Worm (Caenorhabditis elegans) whole organism, late embryonic: Measurements from ENCODE around the gene kdin-1.

Source experiments
- C08G9.2 ChIP-seq: sonication (generic microtip); optimal IDR thresholded peaks from 2 replicates; lab custom pipeline; 2016; ENCODE audit warnings: mild to moderate bottlenecking, missing genetic modification characterization, moderate library complexity, missing compliant biosample characterization
- C38D4.7 ChIP-seq: fragments of 200-800 bp; sonication (Bioruptor generic); optimal IDR thresholded peaks from 2 replicates; lab custom pipeline; 2018; ENCODE audit warnings: mild to moderate bottlenecking, missing genetic modification characterization, moderate library complexity, missing compliant biosample characterization
- K09A11.1 ChIP-seq: sonication (generic microtip); optimal IDR thresholded peaks from 2 replicates; lab custom pipeline; 2017; ENCODE audit warnings: antibody characterized with exemption, mild to moderate bottlenecking, missing genetic modification characterization, missing compliant biosample characterization; ENCODE audit not compliant: insufficient read depth
- T23F11.4 ChIP-seq: fragments of 200-800 bp; sonication (Bioruptor generic); optimal IDR thresholded peaks from 2 replicates; lab custom pipeline; 2018; ENCODE audit warnings: mild to moderate bottlenecking, missing genetic modification characterization, missing compliant biosample characterization
- ahr-1 ChIP-seq: sonication (generic microtip); optimal IDR thresholded peaks from 2 replicates; lab custom pipeline; 2016; ENCODE audit warnings: missing genetic modification characterization, missing compliant biosample characterization
- ama-1 ChIP-seq: fragments of 150-350 bp; optimal IDR thresholded peaks from 2 replicates; lab custom pipeline; 2014
- ceh-18 ChIP-seq: sonication (generic microtip); optimal IDR thresholded peaks from 2 replicates; lab custom pipeline; 2016; ENCODE audit warnings: missing genetic modification characterization, missing compliant biosample characterization
- ceh-19 ChIP-seq: fragments of 200-800 bp; sonication (Bioruptor generic); optimal IDR thresholded peaks from 2 replicates; lab custom pipeline; 2018; ENCODE audit warnings: mild to moderate bottlenecking, missing genetic modification characterization, missing compliant biosample characterization
- ceh-22 ChIP-seq: sonication (generic microtip); optimal IDR thresholded peaks from 2 replicates; lab custom pipeline; 2017; ENCODE audit warnings: missing biosample characterization, missing genetic modification characterization
- ceh-34 ChIP-seq: sonication (generic microtip); optimal IDR thresholded peaks from 2 replicates; lab custom pipeline; 2016; ENCODE audit warnings: mild to moderate bottlenecking, missing genetic modification characterization, missing compliant biosample characterization
- ceh-6 ChIP-seq: fragments of 200-800 bp; sonication (Bioruptor generic); optimal IDR thresholded peaks from 2 replicates; lab custom pipeline; 2018; ENCODE audit warnings: mild to moderate bottlenecking, missing genetic modification characterization, missing compliant biosample characterization
- che-1 ChIP-seq: sonication (generic microtip); optimal IDR thresholded peaks from 2 replicates; lab custom pipeline; 2016; ENCODE audit warnings: mild to moderate bottlenecking, missing genetic modification characterization, missing compliant biosample characterization
- dmd-4 ChIP-seq: sonication (generic microtip); optimal IDR thresholded peaks from 2 replicates; lab custom pipeline; 2016; ENCODE audit warnings: borderline replicate concordance, missing genetic modification characterization, missing compliant biosample characterization
- elt-4 ChIP-seq: sonication (generic microtip); optimal IDR thresholded peaks from 2 replicates; lab custom pipeline; 2016; ENCODE audit warnings: missing genetic modification characterization, missing compliant biosample characterization
- ets-4 ChIP-seq: sonication (generic microtip); optimal IDR thresholded peaks from 2 replicates; lab custom pipeline; 2016; ENCODE audit warnings: missing genetic modification characterization, missing compliant biosample characterization
- fax-1 ChIP-seq: sonication (generic microtip); optimal IDR thresholded peaks from 2 replicates; lab custom pipeline; 2016; ENCODE audit warnings: missing genotype, missing genetic modification characterization, missing compliant biosample characterization
- fkh-10 ChIP-seq: fragments of 150-350 bp; optimal IDR thresholded peaks from 2 replicates; lab custom pipeline; 2014; ENCODE audit warnings: missing biosample characterization, missing genetic modification reagents, missing genetic modification characterization
- hlh-13 ChIP-seq: fragments of 200-800 bp; sonication (Bioruptor generic); optimal IDR thresholded peaks from 2 replicates; lab custom pipeline; 2018; ENCODE audit warnings: mild to moderate bottlenecking, missing genetic modification characterization, missing compliant biosample characterization
- hlh-30 ChIP-seq: sonication (generic microtip); optimal IDR thresholded peaks from 2 replicates; lab custom pipeline; 2017; ENCODE audit warnings: antibody characterized with exemption, missing genetic modification characterization, missing compliant biosample characterization; ENCODE audit not compliant: insufficient read depth
- lim-6 ChIP-seq: sonication (generic microtip); optimal IDR thresholded peaks from 2 replicates; lab custom pipeline; 2016; ENCODE audit warnings: missing genetic modification characterization, missing compliant biosample characterization
- lin-11 ChIP-seq: fragments of 200-800 bp; sonication (Bioruptor generic); optimal IDR thresholded peaks from 2 replicates; lab custom pipeline; 2018; ENCODE audit warnings: mild to moderate bottlenecking, missing genetic modification characterization, missing compliant biosample characterization
- madf-2 ChIP-seq: sonication (generic microtip); optimal IDR thresholded peaks from 2 replicates; lab custom pipeline; 2017; ENCODE audit warnings: missing genetic modification characterization, missing compliant biosample characterization
- nfya-1 ChIP-seq: sonication (generic microtip); optimal IDR thresholded peaks from 2 replicates; lab custom pipeline; 2017; ENCODE audit warnings: missing genetic modification characterization, mild to moderate bottlenecking, missing compliant biosample characterization, antibody characterized with exemption, moderate library complexity
- nhr-232 ChIP-seq: sonication (generic microtip); optimal IDR thresholded peaks from 2 replicates; lab custom pipeline; 2016; ENCODE audit warnings: missing genetic modification characterization, missing compliant biosample characterization
- npax-4 ChIP-seq: sonication (generic microtip); optimal IDR thresholded peaks from 2 replicates; lab custom pipeline; 2016; ENCODE audit warnings: missing genetic modification characterization, missing compliant biosample characterization
- pag-3 ChIP-seq: sonication (generic microtip); optimal IDR thresholded peaks from 2 replicates; lab custom pipeline; 2016; ENCODE audit warnings: missing compliant biosample characterization, missing genetic modification characterization, borderline replicate concordance
- pat-9 ChIP-seq: fragments of 200-800 bp; sonication (Bioruptor generic); optimal IDR thresholded peaks from 2 replicates; lab custom pipeline; 2018; ENCODE audit warnings: mild to moderate bottlenecking, missing genetic modification characterization, moderate library complexity, missing compliant biosample characterization
- pqm-1 ChIP-seq: sonication (generic microtip); optimal IDR thresholded peaks from 2 replicates; lab custom pipeline; 2016; ENCODE audit warnings: missing genetic modification characterization, missing compliant biosample characterization
- rnt-1 ChIP-seq: sonication (generic microtip); optimal IDR thresholded peaks from 2 replicates; lab custom pipeline; 2016; ENCODE audit warnings: missing genetic modification characterization, missing compliant biosample characterization
- sox-4 ChIP-seq: sonication (generic microtip); optimal IDR thresholded peaks from 2 replicates; lab custom pipeline; 2017; ENCODE audit warnings: mild to moderate bottlenecking, missing genetic modification characterization, inconsistent platforms, missing compliant biosample characterization
- ttx-3 ChIP-seq: sonication (generic microtip); optimal IDR thresholded peaks from 2 replicates; lab custom pipeline; 2016; ENCODE audit warnings: missing genetic modification reagents, missing genetic modification characterization, missing compliant biosample characterization
- unc-3 ChIP-seq, 2 experiments: fragments of 200-800 bp in 1 of 2; sonication (Bioruptor generic) in 1 of 2; sonication (generic microtip) in 1 of 2; conservative IDR thresholded peaks in 1 of 2; optimal IDR thresholded peaks in 1 of 2; 2 replicates each; pipeline versions ENCODE4 v1.3.6 to Lab custom; 2016 to 2022; ENCODE audit warnings: missing compliant biosample characterization in 2 of 2, missing genetic modification characterization in 2 of 2, missing genetic modification reagents in 1 of 2
- unc-55 ChIP-seq: sonication (generic microtip); optimal IDR thresholded peaks from 2 replicates; lab custom pipeline; 2017; ENCODE audit warnings: missing biosample characterization, missing genetic modification reagents, missing genetic modification characterization
- ztf-16 ChIP-seq: sonication (generic microtip); optimal IDR thresholded peaks from 2 replicates; lab custom pipeline; 2017; ENCODE audit warnings: missing genetic modification characterization, missing compliant biosample characterization

Gene kdin-1

DNA sequence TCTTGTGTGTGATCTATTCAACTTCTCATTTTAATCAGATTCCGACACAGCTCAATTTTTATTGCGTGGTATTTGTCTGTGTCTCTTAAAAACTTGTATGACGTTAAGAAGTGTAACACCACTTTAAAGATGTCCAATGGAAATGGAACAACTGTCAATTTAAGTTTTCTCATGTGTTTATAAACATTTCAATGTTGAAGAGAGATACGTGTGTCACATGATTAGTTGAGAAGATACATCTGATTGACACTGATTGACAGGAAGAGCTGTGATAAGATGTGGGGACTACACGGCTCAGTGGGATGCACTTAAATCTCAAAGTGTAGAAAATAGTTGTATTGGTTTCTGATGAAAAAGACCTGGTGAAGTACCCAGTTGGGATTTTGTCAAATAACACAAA lies 29.9 kb downstream of the kdin-1 start:
- TF ChIP-seq ceh-34 (tag; lab: Kevin White, UChicago) (no peak), hlh-30 (tag; lab: Kevin White, UChicago) (peak; percentile 55), nfya-1 (tag; lab: Kevin White, UChicago) (peak; percentile 47), unc-55 (GFP tag; lab: Kevin White, UChicago) (peak; percentile 100), rnt-1 (tag; lab: Kevin White, UChicago) (peak; percentile 81), ahr-1 (no peak), unc-3 (GFP tag; conservative IDR thresholded peaks at IDR 0.05; lab: Robert Waterston, UW) (no peak), unc-3 (tag; optimal IDR thresholded peaks at IDR 0.05; lab: Kevin White, UChicago) (no peak), C38D4.7 (no peak), ceh-18 (tag; lab: Kevin White, UChicago) (peak; percentile 68)

DNA sequence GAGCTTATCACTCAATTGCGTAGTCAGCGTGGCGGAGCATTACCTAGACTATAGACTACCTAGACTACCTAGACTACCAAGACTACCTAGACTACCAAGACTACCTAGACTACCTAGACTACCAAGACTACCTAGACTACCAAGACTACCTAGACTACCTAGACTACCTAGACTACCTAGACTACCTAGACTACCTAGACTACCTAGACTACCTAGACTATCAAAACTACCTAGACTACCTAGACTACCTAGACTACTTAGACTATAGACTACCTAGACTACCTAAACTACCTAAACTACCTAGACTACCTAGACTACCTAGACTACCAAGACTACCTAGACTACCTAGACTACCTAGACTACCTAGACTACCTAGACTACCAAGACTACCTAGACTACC lies 32.4 kb downstream of the kdin-1 start:
- TF ChIP-seq lin-11 (tag; lab: Kevin White, UChicago): peak; percentile 46
- peak; percentile 29 for TF ChIP-seq ztf-16 (tag; lab: Kevin White, UChicago)
- peak; percentile 72 for TF ChIP-seq hlh-13 (GFP tag; lab: Kevin White, UChicago)
- TF ChIP-seq madf-2 (tag; lab: Kevin White, UChicago): peak; percentile 57
- TF ChIP-seq pat-9: peak; percentile 42
- TF ChIP-seq che-1 (tag; lab: Kevin White, UChicago): peak; percentile 45
- peak; percentile 70 for TF ChIP-seq dmd-4 (tag; lab: Kevin White, UChicago)
- TF ChIP-seq npax-4 (tag; lab: Kevin White, UChicago): peak; percentile 30

DNA sequence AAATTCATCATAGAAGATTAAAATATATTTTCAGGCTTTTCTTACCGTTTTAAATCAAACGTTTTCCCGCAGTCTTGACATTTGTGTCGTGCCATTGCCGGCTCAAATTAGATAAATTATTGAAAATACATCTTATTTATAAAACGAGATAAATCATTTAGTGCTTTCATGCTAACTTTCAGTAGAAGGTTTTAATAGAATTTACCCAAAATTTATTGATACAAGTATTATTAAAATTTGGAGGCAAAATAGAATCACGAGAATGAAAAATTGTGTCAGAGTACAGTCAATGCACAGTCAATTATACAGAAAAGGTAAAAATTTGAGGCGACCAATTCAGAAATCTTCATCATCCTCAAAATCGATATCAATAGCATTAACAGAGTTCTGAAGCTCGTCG lies 40.0 kb downstream of the kdin-1 start, which contains the start of gene Y5F2A.4:
Gene Y5F2A.4, minus strand, starts transcription at position 101 of the 400 bp plus-strand sequence.
- TF ChIP-seq ceh-6 (GFP tag; lab: Kevin White, UChicago): no peak
- no peak for TF ChIP-seq sox-4 (tag; lab: Kevin White, UChicago)
- no peak for TF ChIP-seq dmd-4 (tag; lab: Kevin White, UChicago)
- TF ChIP-seq lim-6: no peak
- no peak for TF ChIP-seq K09A11.1 (tag; lab: Kevin White, UChicago)
- no peak for TF ChIP-seq ceh-18 (tag; lab: Kevin White, UChicago)
- no peak for TF ChIP-seq ttx-3 (tag; lab: Kevin White, UChicago)
- no peak for TF ChIP-seq pqm-1 (tag; lab: Kevin White, UChicago)
- TF ChIP-seq fkh-10 (GFP tag; lab: Kevin White, UChicago): no peak
- TF ChIP-seq nhr-232: no peak
- no peak for TF ChIP-seq ceh-22 (tag; lab: Kevin White, UChicago)
- no peak for TF ChIP-seq fax-1 (tag; lab: Kevin White, UChicago)
- TF ChIP-seq T23F11.4: no peak
- TF ChIP-seq unc-3 (GFP tag; conservative IDR thresholded peaks at IDR 0.05; lab: Robert Waterston, UW): no peak
- no peak for TF ChIP-seq unc-3 (tag; optimal IDR thresholded peaks at IDR 0.05; lab: Kevin White, UChicago)
- TF ChIP-seq pag-3 (tag; lab: Kevin White, UChicago): no peak
- no peak for TF ChIP-seq ahr-1
- no peak for TF ChIP-seq elt-4 (tag; lab: Kevin White, UChicago)
- no peak for TF ChIP-seq ets-4 (tag; lab: Kevin White, UChicago)
- TF ChIP-seq ceh-19: no peak
- no peak for TF ChIP-seq C08G9.2 (tag; lab: Kevin White, UChicago)

DNA sequence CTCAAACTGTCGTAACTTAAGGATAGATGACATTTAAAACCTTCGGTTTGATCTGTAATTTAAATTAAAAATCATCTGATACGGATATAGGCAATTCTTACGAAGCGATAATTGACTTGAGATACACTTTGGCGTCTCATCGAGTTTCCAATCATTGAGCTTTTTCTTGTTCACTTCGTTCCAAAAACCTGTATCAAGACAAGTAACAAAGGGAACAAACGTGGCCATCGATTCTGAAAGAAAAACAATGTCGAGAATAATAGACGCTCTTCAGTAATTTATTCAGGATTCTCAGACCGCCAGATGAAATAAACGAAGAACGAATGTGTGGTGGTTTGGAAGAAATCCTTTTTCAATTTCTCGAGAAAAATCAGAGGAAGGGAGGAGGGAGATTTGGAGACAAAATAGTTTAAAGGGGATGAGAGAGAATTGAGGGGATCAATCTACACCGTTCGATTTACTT lies 42.4 kb downstream of the kdin-1 start, which contains the start of gene atg-7:
Gene atg-7, minus strand, starts transcription at position 233 of the 463 bp plus-strand sequence.
- TF ChIP-seq ama-1 (lab: Kevin White, UChicago): peak; percentile 26
- TF ChIP-seq ceh-22 (tag; lab: Kevin White, UChicago): no peak
